Worm (Caenorhabditis elegans) whole organism, L2 larva: Measurements from ENCODE around the gene gskl-1.

Source experiments
- C34F6.9 ChIP-seq: fragments of 150-350 bp; optimal IDR thresholded peaks from 2 replicates; lab custom pipeline; 2014; ENCODE audit warnings: missing biosample characterization, missing genetic modification characterization
- F13H6.1 ChIP-seq: sonication (generic microtip); optimal IDR thresholded peaks from 2 replicates; lab custom pipeline; 2016; ENCODE audit warnings: missing genetic modification characterization, missing compliant biosample characterization
- R02D3.7 ChIP-seq: fragments of 150-350 bp; optimal IDR thresholded peaks from 2 replicates; lab custom pipeline; 2014; ENCODE audit warnings: missing biosample characterization, missing genetic modification characterization
- Y55F3AM.14 ChIP-seq: fragments of 200-800 bp; sonication (Bioruptor generic); optimal IDR thresholded peaks from 2 replicates; lab custom pipeline; 2018; ENCODE audit warnings: mild to moderate bottlenecking, missing genetic modification characterization, missing compliant biosample characterization
- alr-1 ChIP-seq: fragments of 150-350 bp; optimal IDR thresholded peaks from 2 replicates; lab custom pipeline; 2014; ENCODE audit warnings: missing biosample characterization, missing genetic modification characterization
- ama-1 ChIP-seq: fragments of 150-350 bp; optimal IDR thresholded peaks from 2 replicates; lab custom pipeline; 2018; ENCODE audit warnings: inconsistent platforms
- ceh-16 ChIP-seq: fragments of 150-350 bp; optimal IDR thresholded peaks from 2 replicates; lab custom pipeline; 2014; ENCODE audit warnings: missing biosample characterization, missing genetic modification characterization
- dmd-4 ChIP-seq: sonication (generic microtip); optimal IDR thresholded peaks from 2 replicates; lab custom pipeline; 2017; ENCODE audit warnings: missing biosample characterization, missing genetic modification characterization
- egl-27 ChIP-seq: sonication (generic microtip); optimal IDR thresholded peaks from 3 replicates; lab custom pipeline; 2017; ENCODE audit warnings: missing biosample characterization, missing genetic modification reagents, missing genetic modification characterization
- elt-1 ChIP-seq: fragments of 150-350 bp; optimal IDR thresholded peaks from 2 replicates; lab custom pipeline; 2014; ENCODE audit warnings: missing biosample characterization, missing genetic modification characterization
- elt-3 ChIP-seq: sonication (generic microtip); optimal IDR thresholded peaks from 2 replicates; lab custom pipeline; 2017; ENCODE audit warnings: missing biosample characterization, missing genetic modification characterization
- fos-1 ChIP-seq: fragments of 150-350 bp; optimal IDR thresholded peaks from 2 replicates; lab custom pipeline; 2014; ENCODE audit warnings: missing biosample characterization, missing genetic modification characterization
- gmeb-1 ChIP-seq: fragments of 150-350 bp; optimal IDR thresholded peaks from 2 replicates; lab custom pipeline; 2014; ENCODE audit warnings: missing biosample characterization, missing genetic modification characterization
- lin-11 ChIP-seq: fragments of 150-350 bp; sonication (generic microtip); optimal IDR thresholded peaks from 2 replicates; lab custom pipeline; 2014; ENCODE audit warnings: missing biosample characterization, missing genetic modification characterization, inconsistent platforms, mixed read lengths
- lin-13 ChIP-seq: fragments of 150-350 bp; optimal IDR thresholded peaks from 2 replicates; lab custom pipeline; 2014; ENCODE audit warnings: missing biosample characterization, missing genetic modification reagents, missing genetic modification characterization
- lin-39 ChIP-seq: fragments of 150-350 bp; optimal IDR thresholded peaks from 2 replicates; lab custom pipeline; 2014; ENCODE audit warnings: missing biosample characterization, missing genetic modification reagents, missing genetic modification characterization
- lsy-2 ChIP-seq, 2 experiments: fragments of 150-350 bp in 1 of 2; sonication (generic microtip) in 1 of 2; optimal IDR thresholded peaks; 2 replicates each; lab custom pipeline; 2014 to 2017; ENCODE audit warnings: missing biosample characterization in 2 of 2, missing genetic modification characterization in 2 of 2
- mab-5 ChIP-seq: fragments of 150-350 bp; optimal IDR thresholded peaks from 2 replicates; lab custom pipeline; 2014; ENCODE audit warnings: missing biosample characterization, missing genetic modification characterization
- mbf-1 ChIP-seq: sonication (generic microtip); optimal IDR thresholded peaks from 2 replicates; lab custom pipeline; 2017; ENCODE audit warnings: missing biosample characterization, missing genetic modification characterization
- mdl-1 ChIP-seq, 2 experiments: fragments of 150-350 bp in 1 of 2; sonication (generic microtip) in 1 of 2; optimal IDR thresholded peaks; 2 replicates each; lab custom pipeline; 2017; ENCODE audit warnings: missing biosample characterization in 2 of 2, missing genetic modification characterization in 2 of 2
- nhr-10 ChIP-seq: sonication (generic microtip); optimal IDR thresholded peaks from 2 replicates; lab custom pipeline; 2017; ENCODE audit warnings: missing biosample characterization, missing genetic modification characterization
- nhr-12 ChIP-seq: fragments of 150-350 bp; optimal IDR thresholded peaks from 2 replicates; lab custom pipeline; 2014; ENCODE audit warnings: missing biosample characterization, missing genetic modification characterization
- nhr-129 ChIP-seq: fragments of 150-350 bp; optimal IDR thresholded peaks from 2 replicates; lab custom pipeline; 2014; ENCODE audit warnings: missing biosample characterization, missing genetic modification characterization
- nhr-23 ChIP-seq: fragments of 150-350 bp; optimal IDR thresholded peaks from 2 replicates; lab custom pipeline; 2014; ENCODE audit warnings: missing biosample characterization, missing genetic modification reagents, missing genetic modification characterization
- nhr-25 ChIP-seq: fragments of 150-350 bp; sonication (generic microtip); optimal IDR thresholded peaks from 3 replicates; lab custom pipeline; 2014; ENCODE audit warnings: missing biosample characterization, missing genetic modification characterization
- nhr-6 ChIP-seq: fragments of 150-350 bp; optimal IDR thresholded peaks from 2 replicates; lab custom pipeline; 2014; ENCODE audit warnings: missing biosample characterization, missing genetic modification characterization
- nhr-77 ChIP-seq: fragments of 150-350 bp; optimal IDR thresholded peaks from 2 replicates; lab custom pipeline; 2014; ENCODE audit warnings: missing biosample characterization, missing genetic modification characterization
- sem-4 ChIP-seq: fragments of 150-350 bp; optimal IDR thresholded peaks from 2 replicates; lab custom pipeline; 2014; ENCODE audit warnings: missing biosample characterization, missing genetic modification reagents, missing genetic modification characterization
- skn-1 ChIP-seq: sonication (generic microtip); optimal IDR thresholded peaks from 2 replicates; lab custom pipeline; 2017; ENCODE audit warnings: missing biosample characterization, missing genetic modification characterization
- sma-3 ChIP-seq: sonication (generic microtip); optimal IDR thresholded peaks from 2 replicates; lab custom pipeline; 2016; ENCODE audit warnings: missing genetic modification reagents, missing genetic modification characterization, missing compliant biosample characterization
- sma-9 ChIP-seq, 2 experiments: fragments of 150-350 bp in 1 of 2; sonication (generic microtip) in 1 of 2; optimal IDR thresholded peaks; 2 replicates each; lab custom pipeline; 2014 to 2016; ENCODE audit warnings: missing genetic modification characterization in 2 of 2, mild to moderate bottlenecking in 1 of 2, missing biosample characterization in 1 of 2, missing compliant biosample characterization in 1 of 2, missing genetic modification reagents in 1 of 2, moderate library complexity in 1 of 2
- snpc-4 ChIP-seq: fragments of 150-350 bp; optimal IDR thresholded peaks from 2 replicates; lab custom pipeline; 2014; ENCODE audit warnings: missing biosample characterization, missing genetic modification characterization
- unc-39 ChIP-seq: fragments of 150-350 bp; optimal IDR thresholded peaks from 2 replicates; lab custom pipeline; 2014; ENCODE audit warnings: missing biosample characterization, missing genetic modification characterization
- unc-62 ChIP-seq: fragments of 150-350 bp; optimal IDR thresholded peaks from 2 replicates; lab custom pipeline; 2014; ENCODE audit warnings: missing biosample characterization, missing genetic modification reagents, missing genetic modification characterization
- zag-1 ChIP-seq: fragments of 150-350 bp; optimal IDR thresholded peaks from 2 replicates; lab custom pipeline; 2014; ENCODE audit warnings: missing biosample characterization, missing genetic modification characterization
- ztf-11 ChIP-seq: sonication (generic microtip); optimal IDR thresholded peaks from 2 replicates; lab custom pipeline; 2017; ENCODE audit warnings: missing biosample characterization, missing genetic modification characterization
- ztf-4 ChIP-seq: fragments of 150-350 bp; optimal IDR thresholded peaks from 2 replicates; lab custom pipeline; 2014; ENCODE audit warnings: missing biosample characterization, missing genetic modification characterization

gskl-1 gene

ce11 chrII:10964748-10965147 lies 17.4 kb downstream of the gskl-1 start:
- TF ChIP-seq nhr-25 (tag; lab: Kevin White, UChicago) (no peak), gmeb-1 (no peak), alr-1 (tag; lab: Kevin White, UChicago) (no peak), sma-3 (GFP tag; lab: Kevin White, UChicago) (no peak), R02D3.7 (tag; lab: Kevin White, UChicago) (no peak), dmd-4 (tag; lab: Kevin White, UChicago) (no peak), Y55F3AM.14 (no peak), F13H6.1 (tag; lab: Kevin White, UChicago) (no peak), nhr-10 (no peak), ceh-16 (no peak), lin-11 (tag; lab: Kevin White, UChicago) (no peak), nhr-6 (no peak), zag-1 (tag; lab: Kevin White, UChicago) (no peak), elt-1 (tag; lab: Kevin White, UChicago) (no peak), mbf-1 (no peak), skn-1 (tag; lab: Kevin White, UChicago) (no peak), ztf-4 (tag; lab: Kevin White, UChicago) (no peak), egl-27 (tag; lab: Kevin White, UChicago) (no peak), nhr-23 (tag; lab: Kevin White, UChicago) (no peak)

ce11 chrII:10970625-10971024 lies 23.3 kb downstream of the gskl-1 start:
- TF ChIP-seq sma-9 (GFP tag; optimal IDR thresholded peaks at IDR 0.05; lab: Kevin White, UChicago) = peak; percentile 3
- no peak for TF ChIP-seq sma-9 (tag; optimal IDR thresholded peaks at IDR 0.05; lab: Kevin White, UChicago)
- no peak for TF ChIP-seq unc-39 (tag; lab: Kevin White, UChicago)

ce11 chrII:10971677-10972076 lies 24.3 kb downstream of the gskl-1 start:
- TF ChIP-seq snpc-4 (tag; lab: Kevin White, UChicago) (no peak), sma-9 (GFP tag; optimal IDR thresholded peaks at IDR 0.05; lab: Kevin White, UChicago) (no peak), sma-9 (tag; optimal IDR thresholded peaks at IDR 0.05; lab: Kevin White, UChicago) (no peak), ztf-4 (tag; lab: Kevin White, UChicago) (no peak), elt-1 (tag; lab: Kevin White, UChicago) (no peak), lin-13 (GFP tag; lab: Kevin White, UChicago) (no peak), mab-5 (no peak), ama-1 (lab: Kevin White, UChicago) (no peak), nhr-77 (tag; lab: Kevin White, UChicago) (no peak)

DNA sequence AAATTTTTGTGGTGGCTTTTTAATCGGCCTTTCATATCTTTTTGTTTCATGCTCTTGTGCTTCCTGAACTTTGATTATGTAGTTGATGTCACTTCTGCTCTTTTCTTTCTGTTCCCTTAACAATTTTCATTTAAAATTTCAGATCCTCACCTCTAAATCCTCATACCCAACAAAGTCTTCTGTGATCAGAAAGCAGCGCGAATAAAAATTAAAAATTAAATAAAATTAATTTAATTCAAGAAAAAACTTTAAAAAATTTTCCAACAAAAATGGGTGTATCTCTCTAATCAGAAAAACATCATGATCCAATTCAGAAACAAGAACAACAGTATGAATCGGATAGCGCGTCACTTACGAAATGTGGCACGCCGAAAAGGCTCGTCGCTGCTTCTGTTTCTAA lies 27.9 kb downstream of the gskl-1 start, which contains the start of gene ptp-3:
Gene ptp-3 (plus strand): TSS at position 301 of the 400 bp plus-strand sequence.
- TF ChIP-seq mab-5 = no peak
- TF ChIP-seq unc-62 (GFP tag; lab: Kevin White, UChicago) = no peak
- no peak for TF ChIP-seq elt-1 (tag; lab: Kevin White, UChicago)
- no peak for TF ChIP-seq unc-39 (tag; lab: Kevin White, UChicago)
- TF ChIP-seq nhr-12 (tag; lab: Kevin White, UChicago) = no peak
- no peak for TF ChIP-seq ztf-11 (tag; lab: Kevin White, UChicago)
- no peak for TF ChIP-seq lin-39 (tag; lab: Kevin White, UChicago)
- TF ChIP-seq mdl-1 (tag; optimal IDR thresholded peaks at IDR 0.05; lab: Kevin White, UChicago) = no peak
- TF ChIP-seq sma-9 (GFP tag; optimal IDR thresholded peaks at IDR 0.05; lab: Kevin White, UChicago) = no peak
- TF ChIP-seq sma-9 (tag; optimal IDR thresholded peaks at IDR 0.05; lab: Kevin White, UChicago) = no peak
- TF ChIP-seq skn-1 (tag; lab: Kevin White, UChicago) = no peak
- TF ChIP-seq elt-3 = no peak
- TF ChIP-seq nhr-6 = no peak
- no peak for TF ChIP-seq fos-1 (tag; lab: Kevin White, UChicago)
- TF ChIP-seq nhr-23 (tag; lab: Kevin White, UChicago) = no peak

- TF ChIP-seq F13H6.1 (tag; lab: Kevin White, UChicago) = peak; percentile 45
- TF ChIP-seq ztf-4 (tag; lab: Kevin White, UChicago) = no peak
- TF ChIP-seq C34F6.9 (tag; lab: Kevin White, UChicago) = peak; percentile 28
- no peak for TF ChIP-seq lin-39 (tag; lab: Kevin White, UChicago)
- TF ChIP-seq mab-5 = peak; percentile 33
- TF ChIP-seq nhr-23 (tag; lab: Kevin White, UChicago) = no peak
- TF ChIP-seq lin-13 (GFP tag; lab: Kevin White, UChicago) = no peak
- peak; percentile 28 for TF ChIP-seq nhr-129 (tag; lab: Kevin White, UChicago)
- no peak for TF ChIP-seq elt-1 (tag; lab: Kevin White, UChicago)
- TF ChIP-seq sem-4 (tag; lab: Kevin White, UChicago) = peak; percentile 1
- peak in 1 of 2 experiments; percentile 52 for TF ChIP-seq lsy-2 (tag; optimal IDR thresholded peaks at IDR 0.05; lab: Kevin White, UChicago)
Observed at ce11 chrII:10982017-10982416, 34.7 kb downstream of the gskl-1 start.
